Fruit fly (Drosophila melanogaster) whole organism, embryonic: ENCODE data around the gene CG43998.

Experiments
- BEAF-32 ChIP-seq: fragments of 200-800 bp; sonication (Bioruptor generic); optimal IDR thresholded peaks from 3 replicates; lab custom pipeline; 2017; ENCODE audit warnings: missing biosample characterization, missing genetic modification characterization, mild to moderate bottlenecking, moderate library complexity, missing genetic modification reagents
- CG10321 ChIP-seq: fragments of 200-800 bp; sonication (Bioruptor generic); IDR thresholded peaks from 2 replicates; pipeline ENCODE4 v1.3.6; 2022; ENCODE audit warnings: missing biosample characterization, missing genetic modification characterization
- CG10431 ChIP-seq: fragments of 200-800 bp; sonication (Bioruptor generic); optimal IDR thresholded peaks from 3 replicates; lab custom pipeline; 2018; ENCODE audit warnings: missing biosample characterization, mild to moderate bottlenecking, missing genetic modification characterization
- CG10462 ChIP-seq: fragments of 200-800 bp; sonication (Bioruptor generic); optimal IDR thresholded peaks from 2 replicates; lab custom pipeline; 2016; ENCODE audit warnings: missing biosample characterization, missing genetic modification characterization
- CG10654 ChIP-seq: fragments of 200-800 bp; sonication (Bioruptor generic); optimal IDR thresholded peaks from 2 replicates; lab custom pipeline; 2016; ENCODE audit warnings: missing biosample characterization, missing genetic modification characterization
- CG10959 ChIP-seq: fragments of 200-800 bp; sonication (Bioruptor generic); IDR thresholded peaks from 2 replicates; pipeline ENCODE4 v1.3.6; 2022; ENCODE audit warnings: missing biosample characterization, missing genetic modification characterization
- CG11696 ChIP-seq: fragments of 200-800 bp; sonication (Bioruptor generic); IDR thresholded peaks from 2 replicates; pipeline ENCODE4 v1.3.6; 2022; ENCODE audit warnings: missing biosample characterization, missing genetic modification characterization
- CG12391 ChIP-seq: fragments of 200-800 bp; sonication (Bioruptor generic); optimal IDR thresholded peaks from 3 replicates; lab custom pipeline; 2018; ENCODE audit warnings: missing biosample characterization, mild to moderate bottlenecking, missing genetic modification characterization, moderate library complexity
- CG13287 ChIP-seq: fragments of 200-800 bp; sonication (Bioruptor generic); IDR thresholded peaks from 2 replicates; pipeline ENCODE4 v1.3.6; 2022; ENCODE audit warnings: missing biosample characterization, missing genetic modification characterization; ENCODE audit not compliant: partially characterized antibody
- CG3163 ChIP-seq: fragments of 200-800 bp; sonication (Bioruptor generic); optimal IDR thresholded peaks from 3 replicates; lab custom pipeline; 2016; ENCODE audit warnings: missing biosample characterization, missing genetic modification characterization
- CG3726 ChIP-seq: fragments of 200-800 bp; sonication (Bioruptor generic); IDR thresholded peaks from 3 replicates; pipeline ENCODE4, ENCODE4 v1.3.6; 2022; ENCODE audit warnings: missing biosample characterization, missing genetic modification characterization
- CG43689 ChIP-seq: fragments of 200-800 bp; sonication (Bioruptor generic); IDR thresholded peaks from 2 replicates; pipeline ENCODE4 v1.3.6; 2022; ENCODE audit warnings: missing biosample characterization, missing genetic modification characterization
- CG8478 ChIP-seq: fragments of >200 bp; optimal IDR thresholded peaks from 2 replicates; lab custom pipeline; 2018
- CG9817 ChIP-seq: fragments of 200-800 bp; sonication (Bioruptor generic); optimal IDR thresholded peaks from 2 replicates; lab custom pipeline; 2018; ENCODE audit warnings: missing biosample characterization, mild to moderate bottlenecking, missing genetic modification characterization, moderate library complexity
- CHES-1-like ChIP-seq: fragments of 200-800 bp; sonication (Bioruptor generic); optimal IDR thresholded peaks from 2 replicates; lab custom pipeline; 2016; ENCODE audit warnings: missing biosample characterization, missing genetic modification characterization
- Chrac-16 ChIP-seq: fragments of 200-800 bp; sonication (Bioruptor generic); optimal IDR thresholded peaks from 3 replicates; lab custom pipeline; 2016; ENCODE audit warnings: missing biosample characterization, missing genetic modification characterization
- Dad ChIP-seq: fragments of 200-800 bp; sonication (Bioruptor generic); optimal IDR thresholded peaks from 3 replicates; lab custom pipeline; 2016; ENCODE audit warnings: missing biosample characterization, missing genetic modification characterization
- Dek ChIP-seq: fragments of 200-800 bp; sonication (Bioruptor generic); optimal IDR thresholded peaks from 3 replicates; lab custom pipeline; 2019; ENCODE audit warnings: missing biosample characterization, mild to moderate bottlenecking, missing genetic modification characterization, moderate library complexity
- Ets65A ChIP-seq: fragments of 200-800 bp; sonication (Bioruptor generic); peaks from one replicate; lab custom pipeline; 2016; ENCODE audit warnings: missing biosample characterization, missing genetic modification characterization
- Hr51 ChIP-seq, 2 experiments: fragments of 200-800 bp; sonication (Bioruptor generic); optimal IDR thresholded peaks; 2 replicates in 1 of 2; 3 replicates in 1 of 2; lab custom pipeline; 2016 to 2018; ENCODE audit warnings: missing biosample characterization in 2 of 2, missing genetic modification characterization in 2 of 2, mild to moderate bottlenecking in 1 of 2, moderate library complexity in 1 of 2
- Kr ChIP-seq: fragments of 200-800 bp; sonication (Bioruptor generic); optimal IDR thresholded peaks from 2 replicates; lab custom pipeline; 2017; ENCODE audit warnings: missing biosample characterization, mild to moderate bottlenecking, missing genetic modification characterization
- Nf-YB ChIP-seq: fragments of 200-800 bp; sonication (Bioruptor generic); optimal IDR thresholded peaks from 3 replicates; lab custom pipeline; 2019; ENCODE audit warnings: missing biosample characterization, mild to moderate bottlenecking, missing genetic modification characterization, moderate library complexity
- NfI ChIP-seq: fragments of 200-800 bp; sonication (Bioruptor generic); optimal IDR thresholded peaks from 3 replicates; lab custom pipeline; 2018; ENCODE audit warnings: missing biosample characterization, mild to moderate bottlenecking, missing genetic modification characterization, moderate library complexity
- Usf ChIP-seq: fragments of 200-800 bp; sonication (Bioruptor generic); optimal IDR thresholded peaks from 2 replicates; lab custom pipeline; 2017; ENCODE audit warnings: missing genotype, missing biosample characterization, missing genetic modification characterization
- abd-A ChIP-seq: fragments of 200-800 bp; sonication (Bioruptor generic); optimal IDR thresholded peaks from 3 replicates; lab custom pipeline; 2019; ENCODE audit warnings: missing biosample characterization, mild to moderate bottlenecking, missing genetic modification characterization, moderate library complexity
- ash1 ChIP-seq: fragments of 200-800 bp; sonication (Bioruptor generic); optimal IDR thresholded peaks from 2 replicates; lab custom pipeline; 2018; ENCODE audit warnings: missing biosample characterization, mild to moderate bottlenecking, missing genetic modification characterization
- bowl ChIP-seq: fragments of 200-800 bp; sonication (Bioruptor generic); IDR thresholded peaks from 2 replicates; pipeline ENCODE4 v1.3.6; 2022; ENCODE audit warnings: missing biosample characterization, missing genetic modification characterization
- bsh ChIP-seq, 2 experiments: fragments of 200-800 bp; sonication (Bioruptor generic); optimal IDR thresholded peaks; 2 replicates each; lab custom pipeline; 2017 to 2018; ENCODE audit warnings: mild to moderate bottlenecking in 2 of 2, missing biosample characterization in 2 of 2, missing genetic modification characterization in 2 of 2, moderate library complexity in 1 of 2
- chif ChIP-seq, 2 experiments: fragments of 200-800 bp; sonication (Bioruptor generic); optimal IDR thresholded peaks; 3 replicates each; lab custom pipeline; 2016; ENCODE audit warnings: missing biosample characterization in 2 of 2, missing genetic modification characterization in 2 of 2
- da ChIP-seq: fragments of 200-800 bp; sonication (Bioruptor generic); optimal IDR thresholded peaks from 2 replicates; lab custom pipeline; 2016; ENCODE audit warnings: missing biosample characterization, missing genetic modification characterization
- danr ChIP-seq: fragments of 200-800 bp; sonication (Bioruptor generic); IDR thresholded peaks from 2 replicates; pipeline ENCODE4 v1.3.6; 2022; ENCODE audit warnings: missing biosample characterization, missing genetic modification characterization
- exex ChIP-seq: fragments of 200-800 bp; sonication (Bioruptor generic); optimal IDR thresholded peaks from 4 replicates; lab custom pipeline; 2018; ENCODE audit warnings: missing biosample characterization, mild to moderate bottlenecking, missing genetic modification characterization, moderate library complexity
- fd96Cb ChIP-seq: fragments of 200-800 bp; sonication (Bioruptor generic); optimal IDR thresholded peaks from 2 replicates; lab custom pipeline; 2018; ENCODE audit warnings: missing biosample characterization, mild to moderate bottlenecking, missing genetic modification characterization, moderate library complexity
- ftz-f1 ChIP-seq: fragments of 200-800 bp; sonication (Bioruptor generic); optimal IDR thresholded peaks from 2 replicates; lab custom pipeline; 2016; ENCODE audit warnings: missing biosample characterization, missing genetic modification characterization
- gce ChIP-seq: fragments of 200-800 bp; sonication (Bioruptor generic); IDR thresholded peaks from 3 replicates; pipeline ENCODE4 v1.3.6; 2022; ENCODE audit warnings: missing biosample characterization, missing genetic modification characterization
- kah ChIP-seq: fragments of 200-800 bp; sonication (Bioruptor generic); optimal IDR thresholded peaks from 2 replicates; lab custom pipeline; 2018; ENCODE audit warnings: missing biosample characterization, mild to moderate bottlenecking, missing genetic modification characterization
- lbe ChIP-seq: fragments of 200-800 bp; sonication (Bioruptor generic); optimal IDR thresholded peaks from 2 replicates; lab custom pipeline; 2016; ENCODE audit warnings: missing biosample characterization, mild to moderate bottlenecking, missing genetic modification characterization
- nerfin-1 ChIP-seq: fragments of 200-800 bp; sonication (Bioruptor generic); optimal IDR thresholded peaks from 3 replicates; lab custom pipeline; 2019; ENCODE audit warnings: missing biosample characterization, mild to moderate bottlenecking, missing genetic modification characterization, moderate library complexity
- onecut ChIP-seq: fragments of 200-800 bp; sonication (Bioruptor generic); IDR thresholded peaks from 2 replicates; pipeline ENCODE4 v1.3.6; 2022; ENCODE audit warnings: missing biosample characterization, missing genetic modification characterization
- p53 ChIP-seq: fragments of 200-800 bp; sonication (Bioruptor generic); optimal IDR thresholded peaks from 2 replicates; lab custom pipeline; 2016; ENCODE audit warnings: missing biosample characterization, missing genetic modification characterization
- phol ChIP-seq: fragments of 200-800 bp; sonication (Bioruptor generic); optimal IDR thresholded peaks from 3 replicates; lab custom pipeline; 2018; ENCODE audit warnings: missing biosample characterization, mild to moderate bottlenecking, missing genetic modification characterization, moderate library complexity
- pnt ChIP-seq: fragments of 200-800 bp; sonication (Bioruptor generic); optimal IDR thresholded peaks from 3 replicates; lab custom pipeline; 2016; ENCODE audit warnings: missing biosample characterization, missing genetic modification characterization
- pros ChIP-seq: fragments of 200-800 bp; sonication (Bioruptor generic); optimal IDR thresholded peaks from 3 replicates; lab custom pipeline; 2019; ENCODE audit warnings: missing biosample characterization, mild to moderate bottlenecking, missing genetic modification characterization, moderate library complexity
- sc ChIP-seq, 3 experiments: fragments of >200 bp in 2 of 3; fragments of 200-800 bp in 1 of 3; sonication (Bioruptor generic) in 1 of 3; optimal IDR thresholded peaks; 2 replicates in 2 of 3; 3 replicates in 1 of 3; lab custom pipeline; 2017; ENCODE audit warnings: mild to moderate bottlenecking in 1 of 3, missing biosample characterization in 1 of 3, missing genetic modification characterization in 1 of 3, missing genetic modification reagents in 1 of 3
- sisA ChIP-seq: fragments of 200-800 bp; sonication (Bioruptor generic); IDR thresholded peaks from 2 replicates; pipeline ENCODE4 v1.3.6; 2022; ENCODE audit warnings: missing biosample characterization, missing genetic modification characterization
- sob ChIP-seq: fragments of 200-800 bp; sonication (Bioruptor generic); IDR thresholded peaks from 2 replicates; pipeline ENCODE4 v1.3.6; 2022; ENCODE audit warnings: missing biosample characterization, missing genetic modification characterization
- tup ChIP-seq: fragments of 200-800 bp; sonication (Bioruptor generic); optimal IDR thresholded peaks from 2 replicates; lab custom pipeline; 2016; ENCODE audit warnings: missing biosample characterization, mild to moderate bottlenecking, missing genetic modification characterization, moderate library complexity
- wek ChIP-seq: fragments of 200-800 bp; sonication (Bioruptor generic); optimal IDR thresholded peaks from 3 replicates; lab custom pipeline; 2018; ENCODE audit warnings: missing biosample characterization, mild to moderate bottlenecking, missing genetic modification characterization, moderate library complexity
- zen2 ChIP-seq: fragments of 200-800 bp; sonication (Bioruptor generic); IDR thresholded peaks from 3 replicates; pipeline ENCODE4 v1.3.6; 2022; ENCODE audit warnings: missing biosample characterization, missing genetic modification characterization; ENCODE audit not compliant: partially characterized antibody
- zfh1 ChIP-seq: fragments of 200-800 bp; sonication (Bioruptor generic); IDR thresholded peaks from 3 replicates; pipeline ENCODE4 v1.3.6; 2022; ENCODE audit warnings: missing biosample characterization, missing genetic modification characterization
- zfh2 ChIP-seq: fragments of 200-800 bp; sonication (Bioruptor generic); optimal IDR thresholded peaks from 2 replicates; lab custom pipeline; 2016; ENCODE audit warnings: missing biosample characterization, missing genetic modification characterization

CG43998 gene

dm6 chr3R:23890886-23891285, 37.9 kb downstream of the CG43998 start, which contains the start of gene TfIIA-S (continued):
- TF ChIP-seq bowl (GFP tag; lab: Robert Waterston, UW) (no peak), CG3726 (no peak), CG8478 (no peak), lbe (GFP tag; lab: Kevin White, UChicago) (peak; percentile 74), nerfin-1 (tag; lab: Kevin White, UChicago) (peak; percentile 45), CG3163 (GFP tag; lab: Kevin White, UChicago) (peak; percentile 80), CG12391 (tag; lab: Kevin White, UChicago) (peak; percentile 72), exex (tag; lab: Kevin White, UChicago) (no peak), gce (GFP tag; lab: Robert Waterston, UW) (no peak), CG10654 (peak; percentile 74), abd-A (no peak), zfh1 (no peak), Chrac-16 (GFP tag; lab: Kevin White, UChicago) (peak; percentile 82), CG43689 (GFP tag; lab: Robert Waterston, UW) (no peak), CHES-1-like (peak; percentile 87), tup (GFP tag; lab: Kevin White, UChicago) (peak; percentile 80), sob (GFP tag; lab: Robert Waterston, UW) (no peak), ash1 (GFP tag; lab: Kevin White, UChicago) (peak; percentile 67), p53 (GFP tag; lab: Kevin White, UChicago) (peak; percentile 94), zen2 (GFP tag; lab: Robert Waterston, UW) (no peak), kah (GFP tag; lab: Kevin White, UChicago) (no peak), bsh (GFP tag; optimal IDR thresholded peaks at IDR 0.05; lab: Kevin White, UChicago) (peak in 1 of 2 experiments; percentile 49), BEAF-32 (GFP tag; lab: Kevin White, UChicago) (peak; percentile 69), Ets65A (GFP tag; lab: Kevin White, UChicago) (peak; percentile 99), wek (peak; percentile 30), danr (no peak), sc (optimal IDR thresholded peaks at IDR 0.05; lab: Kevin White, UChicago) (no peak), sc (GFP tag; optimal IDR thresholded peaks at IDR 0.05; lab: Kevin White, UChicago) (no peak), zfh2 (GFP tag; lab: Kevin White, UChicago) (peak; percentile 92), onecut (GFP tag; lab: Robert Waterston, UW) (peak; percentile 38; the same call in 1 of the 2 replicates), CG9817 (tag; lab: Kevin White, UChicago) (peak; percentile 76), Dek (tag; lab: Kevin White, UChicago) (peak; percentile 50), Nf-YB (GFP tag; lab: Kevin White, UChicago) (peak; percentile 24), sisA (GFP tag; lab: Robert Waterston, UW) (no peak), Dad (GFP tag; lab: Kevin White, UChicago) (peak; percentile 64), CG10431 (GFP tag; lab: Kevin White, UChicago) (no peak), CG13287 (no peak), phol (tag; lab: Kevin White, UChicago) (peak; percentile 72), chif (GFP tag; optimal IDR thresholded peaks at IDR 0.05; lab: Kevin White, UChicago) (peak; percentile 73 to 77), pros (GFP tag; lab: Kevin White, UChicago) (no peak), pnt (GFP tag; lab: Kevin White, UChicago) (peak; percentile 75), ftz-f1 (GFP tag; lab: Kevin White, UChicago) (peak; percentile 90), CG10462 (no peak), CG10959 (no peak), Kr (GFP tag; lab: Kevin White, UChicago) (no peak), CG10321 (no peak), da (peak; percentile 10), NfI (peak; percentile 83), CG11696 (no peak), Usf (GFP tag; lab: Kevin White, UChicago) (peak; percentile 34), fd96Cb (tag; lab: Kevin White, UChicago) (peak; percentile 22), Hr51 (GFP tag; optimal IDR thresholded peaks at IDR 0.05; lab: Kevin White, UChicago) (peak in 1 of 2 experiments; percentile 83)
